Worm (Caenorhabditis elegans): ENCODE measurements around the gene snrp-200.

DNA sequence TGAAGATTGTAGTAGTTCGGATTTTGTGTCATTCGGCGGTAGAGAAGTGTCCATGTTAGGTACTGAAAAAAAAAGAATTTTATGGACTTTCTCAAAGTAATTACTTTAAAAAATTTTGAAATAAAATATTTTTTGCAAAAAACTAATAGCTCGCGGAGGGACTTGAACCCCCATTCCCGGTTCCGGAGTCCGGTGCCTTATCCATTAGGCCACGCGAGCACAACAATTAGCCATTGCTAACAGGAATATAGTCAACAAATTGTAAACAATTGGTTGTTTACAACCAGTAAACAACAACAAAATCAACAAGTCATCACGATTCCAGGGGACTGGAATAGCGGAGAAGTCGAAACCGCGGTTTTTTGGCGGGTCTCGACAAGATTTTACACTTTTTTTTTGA, 8.1 kb downstream of the snrp-200 start:
- TF ChIP-seq snpc-4 (tag; optimal IDR thresholded peaks at IDR 0.05), result no peak
- no peak for TF ChIP-seq nhr-77 (tag; optimal IDR thresholded peaks at IDR 0.05)
- no peak for TF ChIP-seq fos-1 (tag; optimal IDR thresholded peaks at IDR 0.05)
